2 fruit fly cellular contexts compared by ENCODE assay signal in the genomic region with DNA sequence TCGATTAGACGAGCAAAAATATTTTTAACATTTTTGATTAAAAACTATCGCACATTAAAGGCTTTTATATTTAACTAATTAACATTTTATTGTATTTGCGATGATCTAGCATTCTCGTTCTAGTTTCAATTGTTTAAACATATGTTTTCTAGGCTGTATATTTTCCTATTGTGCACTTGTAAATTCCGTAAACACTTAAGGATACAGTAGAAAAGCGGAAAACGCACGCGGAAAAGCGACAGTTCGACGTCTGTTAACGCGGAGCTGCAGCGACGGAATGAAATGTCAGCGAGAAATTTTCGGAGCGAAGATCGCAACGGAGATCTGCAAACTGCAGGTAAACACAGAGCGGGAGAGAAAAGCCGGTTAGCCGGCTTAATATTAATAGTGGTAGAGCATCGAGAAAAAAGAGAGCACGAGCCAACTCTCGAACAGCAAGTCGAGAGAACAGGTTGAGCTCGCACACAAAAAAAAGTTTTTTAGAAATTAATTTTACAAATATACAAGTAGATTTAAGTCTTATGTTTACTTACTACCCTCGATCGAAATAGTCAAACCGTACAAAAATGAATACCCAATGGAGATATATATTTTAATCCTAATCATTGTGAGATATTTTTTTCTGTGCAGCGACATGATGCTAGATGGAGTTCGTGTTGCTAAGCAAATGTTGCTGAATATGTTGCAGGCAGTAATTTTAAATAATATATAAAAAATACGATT.
TF ChIP-seq lines count a peak whose summit lies in the region.

No protein-coding gene starts in this region.

TF ChIP-seq in whole organism, embryonic, 481 proteins besides CTCF, POLR2A, EP300 and RAD21 (continued from another document and continues in another):
- peak; percentile 73 for TF ChIP-seq Atf-2 (GFP tag; optimal IDR thresholded peaks at IDR 0.05; lab: Kevin White, UChicago)
- TF ChIP-seq slou (GFP tag; optimal IDR thresholded peaks at IDR 0.05; lab: Kevin White, UChicago), result peak; percentile 54
- TF ChIP-seq CG10959 (GFP tag; IDR thresholded peaks at IDR 0.05; lab: Robert Waterston, UW), result peak; percentile 95
- peak; percentile 89 for TF ChIP-seq gcm2 (GFP tag; optimal IDR thresholded peaks at IDR 0.05; lab: Kevin White, UChicago)
- TF ChIP-seq Hr3 (GFP tag; optimal IDR thresholded peaks at IDR 0.05; lab: Kevin White, UChicago), result peak; percentile 90
- peak; percentile 92 for TF ChIP-seq D19A (tag; optimal IDR thresholded peaks at IDR 0.05; lab: Kevin White, UChicago)
- TF ChIP-seq nerfin-2 (GFP tag; IDR thresholded peaks at IDR 0.05; lab: Robert Waterston, UW; ENCODE audit: partially characterized antibody), result no peak
- TF ChIP-seq ara (GFP tag; IDR thresholded peaks at IDR 0.05; lab: Robert Waterston, UW), result peak; percentile 95
- peak; percentile 84 for TF ChIP-seq croc (GFP tag; conservative IDR thresholded peaks at IDR 0.05; lab: Robert Waterston, UW)
- TF ChIP-seq CG1233 (GFP tag; optimal IDR thresholded peaks at IDR 0.05; lab: Kevin White, UChicago), result peak; percentile 90
- peak; percentile 64 for TF ChIP-seq CG7987 (GFP tag; optimal IDR thresholded peaks at IDR 0.05; lab: Kevin White, UChicago)
- TF ChIP-seq CG10147 (GFP tag; optimal IDR thresholded peaks at IDR 0.05; lab: Kevin White, UChicago), result peak; percentile 77
- TF ChIP-seq CG34422 (GFP tag; IDR thresholded peaks at IDR 0.05; lab: Robert Waterston, UW), result peak; percentile 89
- peak; percentile 78 for TF ChIP-seq CG4854 (GFP tag; optimal IDR thresholded peaks at IDR 0.05; lab: Kevin White, UChicago)
- TF ChIP-seq Oaz (GFP tag; IDR thresholded peaks at IDR 0.05; lab: Robert Waterston, UW), result peak; percentile 83
- TF ChIP-seq Eip74EF (GFP tag; optimal IDR thresholded peaks at IDR 0.05; lab: Kevin White, UChicago), result peak in 1 of 2 experiments; percentile 29
- no peak for TF ChIP-seq Scr (GFP tag; IDR thresholded peaks at IDR 0.05; lab: Robert Waterston, UW; ENCODE audit: partially characterized antibody)
- no peak for TF ChIP-seq dan (GFP tag; IDR thresholded peaks at IDR 0.05; lab: Robert Waterston, UW)
- peak; percentile 58 for TF ChIP-seq pb (GFP tag; optimal IDR thresholded peaks at IDR 0.05; lab: Kevin White, UChicago)
- TF ChIP-seq Usf (GFP tag; optimal IDR thresholded peaks at IDR 0.05; lab: Kevin White, UChicago), result peak; percentile 65
- TF ChIP-seq Dip3 (GFP tag; optimal IDR thresholded peaks at IDR 0.05; lab: Kevin White, UChicago), result peak; percentile 28
- peak; percentile 40 for TF ChIP-seq MESR4 (GFP tag; optimal IDR thresholded peaks at IDR 0.05; lab: Kevin White, UChicago)
- no peak for TF ChIP-seq gfzf (GFP tag; optimal IDR thresholded peaks at IDR 0.05; lab: Kevin White, UChicago)
- peak; percentile 83 for TF ChIP-seq en (GFP tag; optimal IDR thresholded peaks at IDR 0.05; lab: Kevin White, UChicago)
- TF ChIP-seq sqz (GFP tag; optimal IDR thresholded peaks at IDR 0.05; lab: Kevin White, UChicago), result peak; percentile 83
- TF ChIP-seq unc-4 (GFP tag; IDR thresholded peaks at IDR 0.05; lab: Robert Waterston, UW; ENCODE audit: partially characterized antibody), result no peak
- TF ChIP-seq Gsc (GFP tag; IDR thresholded peaks at IDR 0.05; lab: Robert Waterston, UW), result peak; percentile 49; the same call in 1 of the 2 replicates
- TF ChIP-seq NFAT (GFP tag; IDR thresholded peaks at IDR 0.05; lab: Robert Waterston, UW), result peak; percentile 70; the same call in 1 of the 2 replicates
- no peak for TF ChIP-seq ham (GFP tag; IDR thresholded peaks at IDR 0.05; lab: Robert Waterston, UW)
- TF ChIP-seq CG17385 (GFP tag; optimal IDR thresholded peaks at IDR 0.05; lab: Kevin White, UChicago), result peak; percentile 86
- TF ChIP-seq CG8388 (GFP tag; optimal IDR thresholded peaks at IDR 0.05; lab: Kevin White, UChicago), result peak; percentile 95
- peak; percentile 94 for TF ChIP-seq CG17361 (GFP tag; IDR thresholded peaks at IDR 0.05; lab: Robert Waterston, UW)
- no peak; the same call in 2 of the 3 replicates for TF ChIP-seq sr (GFP tag; IDR thresholded peaks at IDR 0.05; lab: Robert Waterston, UW)
- TF ChIP-seq Dbx (GFP tag; IDR thresholded peaks at IDR 0.05; lab: Robert Waterston, UW), result no peak
- TF ChIP-seq CG7556 (GFP tag; optimal IDR thresholded peaks at IDR 0.05; lab: Kevin White, UChicago), result peak; percentile 89
- TF ChIP-seq CG9797 (GFP tag; optimal IDR thresholded peaks at IDR 0.05; lab: Kevin White, UChicago), result peak; percentile 4
- TF ChIP-seq CG8281 (tag; optimal IDR thresholded peaks at IDR 0.05; lab: Kevin White, UChicago), result peak; percentile 64
- peak; percentile 86 for TF ChIP-seq Fer3 (tag; optimal IDR thresholded peaks at IDR 0.05; lab: Kevin White, UChicago)
- peak; percentile 65 for TF ChIP-seq CG33213 (GFP tag; optimal IDR thresholded peaks at IDR 0.05; lab: Kevin White, UChicago)
- TF ChIP-seq CG18619 (GFP tag; optimal IDR thresholded peaks at IDR 0.05; lab: Kevin White, UChicago), result peak; percentile 79
- TF ChIP-seq gce (GFP tag; IDR thresholded peaks at IDR 0.05; lab: Robert Waterston, UW), result peak; percentile 87; the same call in 2 of the 3 replicates
- peak; percentile 88 for TF ChIP-seq Camta (GFP tag; optimal IDR thresholded peaks at IDR 0.05; lab: Kevin White, UChicago)
- peak in 1 of 3 experiments; percentile 26 for TF ChIP-seq Stat92E (GFP tag; optimal IDR thresholded peaks at IDR 0.05; lab: Kevin White, UChicago)
- peak; percentile 87 for TF ChIP-seq NC2β (GFP tag; optimal IDR thresholded peaks at IDR 0.05; lab: Kevin White, UChicago)
- TF ChIP-seq sob (GFP tag; IDR thresholded peaks at IDR 0.05; lab: Robert Waterston, UW), result peak; percentile 80
- TF ChIP-seq ftz-f1 (GFP tag; optimal IDR thresholded peaks at IDR 0.05; lab: Kevin White, UChicago), result no peak
- TF ChIP-seq fd64A (GFP tag; optimal IDR thresholded peaks at IDR 0.05; lab: Kevin White, UChicago), result peak; percentile 72
- TF ChIP-seq Sry-δ (GFP tag; optimal IDR thresholded peaks at IDR 0.05; lab: Kevin White, UChicago), result peak; percentile 45
- TF ChIP-seq CG11247 (GFP tag; IDR thresholded peaks at IDR 0.05; lab: Robert Waterston, UW), result peak; percentile 85
- TF ChIP-seq Med (GFP tag; lab: Kevin White, UChicago), result no peak
- peak; percentile 93 for TF ChIP-seq Ptx1 (GFP tag; IDR thresholded peaks at IDR 0.05; lab: Robert Waterston, UW)
- TF ChIP-seq Max (GFP tag; optimal IDR thresholded peaks at IDR 0.05; lab: Kevin White, UChicago), result peak; percentile 84
- no peak for TF ChIP-seq Lim3 (GFP tag; IDR thresholded peaks at IDR 0.05; lab: Robert Waterston, UW)
- TF ChIP-seq gro (GFP tag; optimal IDR thresholded peaks at IDR 0.05; lab: Kevin White, UChicago), result peak; percentile 15
- TF ChIP-seq fd102C (GFP tag; optimal IDR thresholded peaks at IDR 0.05; lab: Kevin White, UChicago), result peak; percentile 92
- peak; percentile 87 for TF ChIP-seq run (tag; optimal IDR thresholded peaks at IDR 0.05; lab: Kevin White, UChicago)
- TF ChIP-seq mam (GFP tag; optimal IDR thresholded peaks at IDR 0.05; lab: Kevin White, UChicago), result peak; percentile 72
- TF ChIP-seq CG3407 (GFP tag; optimal IDR thresholded peaks at IDR 0.05; lab: Kevin White, UChicago), result peak; percentile 88
- TF ChIP-seq CG14710 (tag; optimal IDR thresholded peaks at IDR 0.05; lab: Kevin White, UChicago), result peak; percentile 94
- no peak for TF ChIP-seq amos (GFP tag; IDR thresholded peaks at IDR 0.05; lab: Robert Waterston, UW; ENCODE audit: partially characterized antibody)

TF ChIP-seq in whole organism, prepupa, 60 proteins besides CTCF, POLR2A, EP300 and RAD21 (continued from another document):
- TF ChIP-seq fd59A (GFP tag; optimal IDR thresholded peaks at IDR 0.05; lab: Kevin White, UChicago), result peak; percentile 95
- TF ChIP-seq CG34406 (GFP tag; optimal IDR thresholded peaks at IDR 0.05; lab: Kevin White, UChicago), result peak; percentile 97
- TF ChIP-seq svp (GFP tag; lab: Kevin White, UChicago), result peak; percentile 97
- TF ChIP-seq Sox15 (GFP tag; optimal IDR thresholded peaks at IDR 0.05; lab: Kevin White, UChicago), result peak; percentile 86
- peak; percentile 89 for TF ChIP-seq CG8319 (GFP tag; optimal IDR thresholded peaks at IDR 0.05; lab: Kevin White, UChicago)
- peak; percentile 93 for TF ChIP-seq CG11294 (GFP tag; IDR thresholded peaks at IDR 0.05; lab: Robert Waterston, UW)
- peak; percentile 96 for TF ChIP-seq CG1621 (tag; optimal IDR thresholded peaks at IDR 0.05; lab: Kevin White, UChicago)
- TF ChIP-seq net (GFP tag; optimal IDR thresholded peaks at IDR 0.05; lab: Kevin White, UChicago), result peak; percentile 98
- peak; percentile 93 for TF ChIP-seq Gug (GFP tag; IDR thresholded peaks at IDR 0.05; lab: Robert Waterston, UW)
- TF ChIP-seq dsx (GFP tag; optimal IDR thresholded peaks at IDR 0.05; lab: Kevin White, UChicago; ENCODE audit: poor library complexity, severe bottlenecking), result peak; percentile 97
TF ChIP-seq in whole organism, prepupa: peak in this region for 60.
